Worm (Caenorhabditis elegans): ENCODE measurements around the gene F40G12.5.

Gene F40G12.5

DNA sequence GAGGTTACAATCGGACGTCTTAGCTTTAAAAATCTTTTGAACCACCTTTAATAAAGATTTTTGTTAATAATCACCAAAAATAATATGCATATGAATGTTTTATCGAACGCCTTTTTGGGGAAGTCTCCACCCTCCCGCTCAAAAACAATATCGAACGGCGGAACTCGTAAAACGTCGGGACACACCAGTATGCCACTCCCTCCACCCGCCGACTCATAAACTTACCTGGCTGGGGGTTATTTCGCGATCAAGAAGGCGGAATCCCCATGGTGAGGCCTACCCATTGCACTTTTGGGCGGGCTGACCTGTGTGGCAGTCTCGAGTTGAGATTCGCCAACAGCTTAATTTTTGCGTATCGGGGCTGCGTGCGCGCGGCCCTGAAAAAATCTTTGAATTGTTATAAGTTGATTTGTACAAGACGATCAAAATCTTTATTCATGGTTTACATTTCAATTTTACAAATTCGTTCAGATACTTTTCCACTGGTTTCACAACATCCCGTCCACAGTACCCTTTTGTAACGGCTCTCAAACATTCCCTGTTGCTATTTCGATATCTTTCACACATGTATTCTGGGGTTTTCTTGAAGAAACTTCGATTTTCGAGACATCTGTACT lies 3.2 kb downstream of the F40G12.5 start (continued):
- no peak for TF ChIP-seq T07F8.4 (tag; optimal IDR thresholded peaks at IDR 0.05)
- TF ChIP-seq cebp-1 (GFP tag; IDR thresholded peaks at IDR 0.05): no peak
- TF ChIP-seq cebp-1 (tag; optimal IDR thresholded peaks at IDR 0.05): no peak
- TF ChIP-seq him-1 (tag; optimal IDR thresholded peaks at IDR 0.05): peak; percentile 90
- no peak for TF ChIP-seq C17E4.6 (GFP tag; IDR thresholded peaks at IDR 0.05)
- peak; percentile 92 for TF ChIP-seq snpc-4 (GFP tag; optimal IDR thresholded peaks at IDR 0.05)
- peak; percentile 82 to 96 (median 93) for TF ChIP-seq snpc-4 (tag; optimal IDR thresholded peaks at IDR 0.05)
- TF ChIP-seq madf-3 (GFP tag; IDR thresholded peaks at IDR 0.05): no peak
- no peak for TF ChIP-seq mcd-1 (GFP tag; IDR thresholded peaks at IDR 0.05)
- 0 out of 2 replicates have a peak, but pooled peaks have one; percentile 31 for TF ChIP-seq aptf-2 (GFP tag; conservative IDR thresholded peaks at IDR 0.05)
- TF ChIP-seq dpff-1 (tag; optimal IDR thresholded peaks at IDR 0.05): no peak
- TF ChIP-seq ceh-27 (GFP tag; optimal IDR thresholded peaks at IDR 0.05): no peak
- TF ChIP-seq fkh-3 (tag; optimal IDR thresholded peaks at IDR 0.05): no peak
- TF ChIP-seq sptf-2 (GFP tag; optimal IDR thresholded peaks at IDR 0.05): peak; percentile 26
- TF ChIP-seq tbx-9 (tag; optimal IDR thresholded peaks at IDR 0.05; ENCODE audit: borderline replicate concordance): no peak
- TF ChIP-seq ceh-58 (GFP tag; IDR thresholded peaks at IDR 0.05): no peak
- TF ChIP-seq K11D2.4 (GFP tag; IDR thresholded peaks at IDR 0.05): no peak
- no peak for TF ChIP-seq F39B2.1 (GFP tag; IDR thresholded peaks at IDR 0.05)
- peak; percentile 76 for TF ChIP-seq rcor-1 (GFP tag; IDR thresholded peaks at IDR 0.05)
- TF ChIP-seq Y56A3A.18 (GFP tag; IDR thresholded peaks at IDR 0.05): no peak
- TF ChIP-seq nhr-27 (tag; optimal IDR thresholded peaks at IDR 0.05): no peak
- no peak for TF ChIP-seq lag-1 (GFP tag; IDR thresholded peaks at IDR 0.05)
- TF ChIP-seq F49E8.2 (tag; optimal IDR thresholded peaks at IDR 0.05; ENCODE audit: insufficient read depth): peak; percentile 23
- no peak for TF ChIP-seq rec-8 (tag; optimal IDR thresholded peaks at IDR 0.05)
- TF ChIP-seq unc-62 (GFP tag; optimal IDR thresholded peaks at IDR 0.05): no peak
- TF ChIP-seq somi-1 (GFP tag; optimal IDR thresholded peaks at IDR 0.05): no peak
- no peak for TF ChIP-seq nfya-2 (GFP tag; IDR thresholded peaks at IDR 0.05)
- peak; percentile 47; the same call in 1 of the 2 replicates for TF ChIP-seq ceh-100 (GFP tag; IDR thresholded peaks at IDR 0.05)
- no peak for TF ChIP-seq atf-7 (tag; optimal IDR thresholded peaks at IDR 0.05)
- TF ChIP-seq aptf-3 (GFP tag; IDR thresholded peaks at IDR 0.05): no peak
- TF ChIP-seq xnd-1 (tag; optimal IDR thresholded peaks at IDR 0.05): peak; percentile 11
- no peak for TF ChIP-seq rpc-1 (optimal IDR thresholded peaks at IDR 0.05)
- no peak for TF ChIP-seq rpc-1 (tag; optimal IDR thresholded peaks at IDR 0.05)
- no peak; the same call in 1 of the 2 replicates for TF ChIP-seq dox-1 (GFP tag; IDR thresholded peaks at IDR 0.05)
- no peak for TF ChIP-seq nfya-1 (tag; optimal IDR thresholded peaks at IDR 0.05; ENCODE audit: borderline replicate concordance, insufficient read depth)
- TF ChIP-seq lsy-27 (tag; optimal IDR thresholded peaks at IDR 0.05; ENCODE audit: borderline replicate concordance, insufficient read depth): no peak
- TF ChIP-seq ekl-4 (GFP tag; IDR thresholded peaks at IDR 0.05): no peak
- peak; percentile 30 for TF ChIP-seq hrde-1 (tag; optimal IDR thresholded peaks at IDR 0.05; ENCODE audit: borderline replicate concordance)
- TF ChIP-seq attf-6 (GFP tag; IDR thresholded peaks at IDR 0.05): peak; percentile 73
- TF ChIP-seq bed-1 (GFP tag; IDR thresholded peaks at IDR 0.05): no peak
- no peak for TF ChIP-seq lin-35 (GFP tag; optimal IDR thresholded peaks at IDR 0.05)
- 0 out of 2 replicates have a peak, but pooled peaks have one; percentile 5 for TF ChIP-seq ztf-28 (GFP tag; IDR thresholded peaks at IDR 0.05)
- TF ChIP-seq F57A8.1 (GFP tag; optimal IDR thresholded peaks at IDR 0.05): no peak
- TF ChIP-seq ccch-3 (GFP tag; optimal IDR thresholded peaks at IDR 0.05): no peak
- TF ChIP-seq zfh-2 (GFP tag; conservative IDR thresholded peaks at IDR 0.05): no peak
- TF ChIP-seq mel-28 (tag; optimal IDR thresholded peaks at IDR 0.05; ENCODE audit: borderline replicate concordance): no peak
- no peak for TF ChIP-seq F23B12.7 (tag; optimal IDR thresholded peaks at IDR 0.05; ENCODE audit: insufficient read depth)

All from whole organism, young adult.